Fruit fly (Drosophila melanogaster) whole organism, pupa: ENCODE results near the gene Pez.

Source experiments
- CG13204 ChIP-seq: fragments of 200-800 bp; sonication (Bioruptor generic); optimal IDR thresholded peaks from 2 replicates; lab custom pipeline; 2018; ENCODE audit warnings: missing biosample characterization, mild to moderate bottlenecking, missing genetic modification characterization, moderate library complexity
- CG14655 ChIP-seq: fragments of 200-800 bp; sonication (Bioruptor generic); optimal IDR thresholded peaks from 3 replicates; lab custom pipeline; 2017; ENCODE audit warnings: mild to moderate bottlenecking, missing biosample characterization, missing genetic modification reagents, missing genetic modification characterization
- D1 ChIP-seq: fragments of 200-800 bp; sonication (Bioruptor generic); optimal IDR thresholded peaks from 2 replicates; lab custom pipeline; 2018; ENCODE audit warnings: missing biosample characterization, mild to moderate bottlenecking, missing genetic modification characterization, moderate library complexity
- EcR ChIP-seq: fragments of 200-800 bp; sonication (Bioruptor generic); optimal IDR thresholded peaks from 3 replicates; lab custom pipeline; 2019; ENCODE audit warnings: missing biosample characterization, missing genetic modification characterization, mild to moderate bottlenecking, moderate library complexity, missing genetic modification reagents
- Pif1B ChIP-seq: fragments of 200-800 bp; sonication (Bioruptor generic); optimal IDR thresholded peaks from 3 replicates; lab custom pipeline; 2016; ENCODE audit warnings: missing biosample characterization, missing genetic modification characterization
- Snoo ChIP-seq: fragments of 200-800 bp; sonication (Bioruptor generic); optimal IDR thresholded peaks from 3 replicates; lab custom pipeline; 2017; ENCODE audit warnings: missing biosample characterization, mild to moderate bottlenecking, missing genetic modification characterization, inconsistent platforms

- TF ChIP-seq D1 (tag; lab: Kevin White, UChicago) (no peak), EcR (GFP tag; lab: Kevin White, UChicago) (no peak), Pif1B (GFP tag; lab: Kevin White, UChicago) (no peak), CG14655 (GFP tag; lab: Kevin White, UChicago) (no peak), CG13204 (GFP tag; lab: Kevin White, UChicago) (no peak), Snoo (tag; lab: Kevin White, UChicago) (no peak)
Observed at dm6 chr2L:6340222-6340725, 1.8 kb upstream of the Pez start.
